Fruit fly (Drosophila melanogaster) whole organism, wandering third instar larva: ENCODE measurements around the gene CG3106.

Experiments
- CG9705 ChIP-seq: fragments of 200-800 bp; sonication (Bioruptor generic); optimal IDR thresholded peaks from 2 replicates; lab custom pipeline; 2018; ENCODE audit warnings: missing biosample characterization, mild to moderate bottlenecking, missing genetic modification characterization
- Dfd ChIP-seq: fragments of >200 bp; optimal IDR thresholded peaks from 2 replicates; lab custom pipeline; 2017; ENCODE audit warnings: missing biosample characterization, missing genetic modification characterization
- Dif ChIP-seq: fragments of 200-275, 200-300 bp; sonication (Bioruptor generic); optimal IDR thresholded peaks from 2 replicates; lab custom pipeline; 2018; ENCODE audit warnings: missing biosample characterization, missing genetic modification characterization; ENCODE audit not compliant: partially characterized antibody
- GATAd ChIP-seq: sonication (Bioruptor generic); optimal IDR thresholded peaks from 2 replicates; lab custom pipeline; 2016; ENCODE audit warnings: missing biosample characterization, missing genetic modification characterization
- Hr78 ChIP-seq: fragments of >200 bp; optimal IDR thresholded peaks from 2 replicates; lab custom pipeline; 2017; ENCODE audit warnings: missing biosample characterization, missing genetic modification characterization
- OdsH ChIP-seq: fragments of 200-800 bp; sonication (Bioruptor generic); optimal IDR thresholded peaks from 2 replicates; lab custom pipeline; 2016; ENCODE audit warnings: missing biosample characterization, mild to moderate bottlenecking, missing genetic modification characterization
- Vsx2 ChIP-seq: fragments of 200-300, 225-300 bp; sonication (Bioruptor generic); optimal IDR thresholded peaks from 2 replicates; lab custom pipeline; 2018; ENCODE audit warnings: missing biosample characterization, missing genetic modification characterization; ENCODE audit not compliant: partially characterized antibody
- dl ChIP-seq, 2 experiments: fragments of 175-275, 200-275 bp in 1 of 2; fragments of 200-275 bp in 1 of 2; sonication (Bioruptor generic); optimal IDR thresholded peaks; lab custom pipeline; 2018; ENCODE audit warnings: mild to moderate bottlenecking in 2 of 2, missing biosample characterization in 2 of 2, missing genetic modification characterization in 2 of 2, moderate library complexity in 2 of 2; ENCODE audit not compliant: partially characterized antibody in 2 of 2, insufficient read depth in 1 of 2
- foxo ChIP-seq, 2 experiments: fragments of 200-800 bp; sonication (Bioruptor generic); optimal IDR thresholded peaks; 2 replicates in 1 of 2; 3 replicates in 1 of 2; lab custom pipeline; 2016 to 2017; ENCODE audit warnings: missing biosample characterization in 2 of 2, missing genetic modification characterization in 2 of 2
- h ChIP-seq: fragments of 200-800 bp; sonication (Bioruptor generic); optimal IDR thresholded peaks from 3 replicates; lab custom pipeline; 2016; ENCODE audit warnings: missing biosample characterization, mild to moderate bottlenecking, missing genetic modification characterization
- pan ChIP-seq: fragments of >200 bp; optimal IDR thresholded peaks from 2 replicates; lab custom pipeline; 2017
- sage ChIP-seq: fragments of 200-800 bp; sonication (Bioruptor generic); optimal IDR thresholded peaks from 2 replicates; lab custom pipeline; 2016; ENCODE audit warnings: missing biosample characterization, mild to moderate bottlenecking, missing genetic modification characterization
- sv ChIP-seq: fragments of 200-800 bp; sonication (Bioruptor generic); optimal IDR thresholded peaks from 3 replicates; lab custom pipeline; 2016; ENCODE audit warnings: missing biosample characterization, missing genetic modification characterization
- usp ChIP-seq: fragments of >200 bp; optimal IDR thresholded peaks from 2 replicates; lab custom pipeline; 2017; ENCODE audit warnings: missing biosample characterization, missing genetic modification characterization

dm6 chrX:9647067-9647466 lies 15.6 kb downstream of the CG3106 start:
- TF ChIP-seq Vsx2 (GFP tag; lab: Kevin White, UChicago) (no peak), sage (no peak), Dif (no peak), usp (GFP tag; lab: Kevin White, UChicago) (no peak), GATAd (GFP tag; lab: Kevin White, UChicago) (no peak), Dfd (no peak), dl (GFP tag; optimal IDR thresholded peaks at IDR 0.05; lab: Kevin White, UChicago; ENCODE audit: insufficient read depth in 1 of 2, partially characterized antibody in 2 of 2) (no peak), CG9705 (no peak), h (GFP tag; lab: Kevin White, UChicago) (no peak), sv (GFP tag; lab: Kevin White, UChicago) (no peak), OdsH (GFP tag; lab: Kevin White, UChicago) (no peak), foxo (GFP tag; optimal IDR thresholded peaks at IDR 0.05; lab: Kevin White, UChicago) (no peak), Hr78 (GFP tag; lab: Kevin White, UChicago) (no peak), pan (lab: Kevin White, UChicago) (no peak)
